Worm (Caenorhabditis elegans) whole organism, L2 larva: ENCODE data around the gene gmn-1.

Experiments used
- blmp-1 ChIP-seq: sonication (generic microtip); optimal IDR thresholded peaks from 2 replicates; lab custom pipeline; 2017; ENCODE audit warnings: missing genetic modification characterization, mild to moderate bottlenecking, missing compliant biosample characterization, antibody characterized with exemption, moderate library complexity; ENCODE audit not compliant: insufficient read depth
- nhr-77 ChIP-seq: fragments of 150-350 bp; optimal IDR thresholded peaks from 2 replicates; lab custom pipeline; 2014; ENCODE audit warnings: missing biosample characterization, missing genetic modification characterization

DNA sequence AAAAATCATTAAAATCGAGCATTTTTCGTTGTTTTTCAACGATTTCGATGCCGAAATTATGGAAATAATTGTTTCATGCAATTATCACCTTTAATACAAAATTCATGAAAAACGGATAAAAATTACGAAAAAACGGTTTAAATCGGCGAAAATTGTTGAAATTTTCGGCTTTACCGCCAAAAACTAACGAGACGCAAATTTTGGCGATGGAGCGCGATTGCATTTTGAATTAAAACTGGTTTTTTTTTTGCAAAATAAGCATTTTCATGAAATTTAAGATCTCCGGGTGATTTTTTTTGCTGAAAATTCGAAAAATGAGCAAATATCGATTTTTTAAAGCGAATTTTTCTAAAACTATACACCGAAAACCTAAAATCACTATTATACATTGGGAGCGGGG is 26.0 kb upstream of the gmn-1 start:
- TF ChIP-seq nhr-77 (tag; lab: Kevin White, UChicago) (no peak), blmp-1 (tag; lab: Kevin White, UChicago) (no peak)
